Worm (Caenorhabditis elegans) whole organism, L4/young adult: ENCODE measurements around the gene F45B8.5.

Experiments
- W03F9.2 ChIP-seq: fragments of 150-350 bp; optimal IDR thresholded peaks from 2 replicates; lab custom pipeline; 2014; ENCODE audit warnings: missing biosample characterization, missing genetic modification characterization
- him-1 ChIP-seq: sonication (generic microtip); optimal IDR thresholded peaks from 2 replicates; lab custom pipeline; 2016; ENCODE audit warnings: missing genotype, missing genetic modification reagents, missing genetic modification characterization, missing compliant biosample characterization

DNA sequence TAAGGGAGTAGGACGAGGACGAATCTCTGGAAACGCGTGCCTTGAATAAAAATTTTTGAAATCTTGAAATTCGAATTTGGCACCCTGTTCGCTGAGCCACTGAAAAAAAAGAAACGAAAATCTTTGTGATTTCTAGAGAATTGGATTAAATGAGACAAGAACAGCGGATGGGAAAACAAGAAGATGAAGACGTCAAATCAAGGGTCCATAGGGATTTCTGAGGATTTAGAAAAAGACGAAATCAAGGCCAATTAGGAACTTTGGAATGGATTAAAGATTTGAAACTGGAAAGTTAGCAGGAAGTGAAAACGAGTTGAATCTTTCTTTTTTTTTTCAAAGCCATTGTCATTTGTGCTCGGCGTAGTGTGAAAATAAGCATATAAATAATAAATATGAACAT lies 11.3 kb upstream of the F45B8.5 start, which contains the start of gene pag-3:
- TF ChIP-seq W03F9.2 (tag; lab: Kevin White, UChicago) (no peak), him-1 (tag; lab: Kevin White, UChicago) (no peak)
